Worm (Caenorhabditis elegans): Measurements from ENCODE around the gene ndub-5.

DNA sequence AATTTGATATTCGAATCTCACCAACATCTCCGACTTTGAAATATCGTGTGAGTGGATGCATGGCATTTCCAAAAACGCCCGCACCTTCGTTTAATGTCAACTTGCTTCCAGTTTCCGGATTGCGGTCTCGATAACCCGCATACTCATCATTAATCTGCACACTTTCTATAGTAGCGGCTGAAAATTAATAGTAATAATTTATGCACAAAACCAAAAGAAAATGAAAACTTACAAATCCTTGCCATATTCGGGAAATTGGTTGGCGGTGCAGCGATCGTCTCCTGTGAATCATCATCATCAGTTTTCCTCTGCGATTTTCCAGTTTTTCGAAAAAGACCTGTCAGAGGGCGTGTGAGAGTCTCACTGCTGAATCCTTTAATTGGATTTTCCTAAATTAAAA lies 31.0 kb downstream of the ndub-5 start:
- TF ChIP-seq jun-1 (tag; optimal IDR thresholded peaks at IDR 0.05) (no peak), ztf-11 (tag; optimal IDR thresholded peaks at IDR 0.05) (no peak), elt-3 (tag; optimal IDR thresholded peaks at IDR 0.05) (no peak), ama-1 (optimal IDR thresholded peaks at IDR 0.05) (no peak), nhr-84 (tag; optimal IDR thresholded peaks at IDR 0.05) (no peak), nhr-237 (tag; optimal IDR thresholded peaks at IDR 0.05) (no peak), pqm-1 (tag; optimal IDR thresholded peaks at IDR 0.05) (no peak), nhr-11 (tag; optimal IDR thresholded peaks at IDR 0.05) (no peak)
